Worm (Caenorhabditis elegans): Measurements from ENCODE around the gene nob-1.

ce11 chrIII:12087564-12087963 is 3.4 kb upstream of the nob-1 start:
- TF ChIP-seq B0035.1 (tag; optimal IDR thresholded peaks at IDR 0.05) = no peak
- TF ChIP-seq F22D6.2 (tag; optimal IDR thresholded peaks at IDR 0.05) = no peak
- no peak for TF ChIP-seq sptf-2 (GFP tag; optimal IDR thresholded peaks at IDR 0.05)
- no peak for TF ChIP-seq unc-62 (GFP tag; optimal IDR thresholded peaks at IDR 0.05)
- TF ChIP-seq nfya-1 (tag; optimal IDR thresholded peaks at IDR 0.05; ENCODE audit: borderline replicate concordance, insufficient read depth) = no peak
- TF ChIP-seq lin-35 (GFP tag; optimal IDR thresholded peaks at IDR 0.05) = no peak
- TF ChIP-seq ceh-79 (tag; optimal IDR thresholded peaks at IDR 0.05) = no peak
- no peak for TF ChIP-seq madf-10 (tag; optimal IDR thresholded peaks at IDR 0.05)
- no peak for TF ChIP-seq sea-2 (GFP tag; IDR thresholded peaks at IDR 0.05)
- TF ChIP-seq ets-4 (GFP tag; optimal IDR thresholded peaks at IDR 0.05) = no peak
- no peak for TF ChIP-seq madf-8 (GFP tag; conservative IDR thresholded peaks at IDR 0.05)
- TF ChIP-seq lin-54 (GFP tag; optimal IDR thresholded peaks at IDR 0.05) = no peak

Measured in whole organism, young adult.